Worm (Caenorhabditis elegans): ENCODE results near the gene aass-1.

Gene aass-1

DNA sequence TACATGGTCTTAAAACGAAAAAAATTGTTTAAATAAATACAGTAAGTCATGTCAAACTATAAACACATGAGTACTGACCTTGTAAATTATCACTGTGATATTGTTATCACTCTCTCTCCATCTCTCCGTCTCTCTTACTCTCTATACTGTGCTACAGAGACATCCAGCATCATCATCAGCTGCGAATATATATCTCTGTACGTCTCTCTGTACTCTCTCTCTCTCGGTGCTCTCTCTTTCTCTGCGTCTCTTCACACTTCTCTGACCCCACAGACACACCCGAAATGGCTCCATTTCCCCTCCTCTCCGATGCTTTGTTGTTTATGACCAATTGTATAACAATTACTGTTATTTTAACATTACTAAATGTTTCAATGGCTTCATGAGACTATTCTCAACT, 34.4 kb upstream of the aass-1 start (continued):
- TF ChIP-seq fos-1 (tag; optimal IDR thresholded peaks at IDR 0.05) (peak; percentile 56), egl-27 (tag; optimal IDR thresholded peaks at IDR 0.05) (peak; percentile 21), ZK546.5 (tag; optimal IDR thresholded peaks at IDR 0.05) (no peak)

DNA sequence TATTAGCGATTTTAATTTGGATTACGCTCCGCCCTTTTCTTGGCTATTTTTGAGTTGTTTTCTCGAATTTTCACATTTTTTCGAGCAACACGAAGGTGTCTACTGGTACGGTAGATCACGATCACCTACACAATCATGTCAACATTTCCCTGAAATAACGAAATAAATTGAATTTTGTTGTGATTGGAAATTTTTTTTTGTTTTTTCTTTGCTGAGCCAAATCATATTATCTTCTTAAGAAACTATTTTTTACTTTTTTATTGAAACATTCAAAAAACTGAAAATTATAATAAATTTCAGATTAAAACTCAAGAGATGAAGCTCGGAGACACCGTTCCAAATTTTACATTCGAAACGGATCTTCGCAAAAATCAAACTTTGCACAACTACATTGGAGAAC, 26.7 kb upstream of the aass-1 start, which contains the start of gene prdx-6:
TSS of gene prdx-6 (plus strand) at position 301 of the 400 bp plus-strand sequence.
- TF ChIP-seq nhr-77 (tag; optimal IDR thresholded peaks at IDR 0.05) (no peak), nhr-11 (tag; optimal IDR thresholded peaks at IDR 0.05) (no peak), sma-3 (GFP tag; optimal IDR thresholded peaks at IDR 0.05) (no peak), ZK546.5 (tag; optimal IDR thresholded peaks at IDR 0.05) (no peak), nhr-129 (tag; optimal IDR thresholded peaks at IDR 0.05) (no peak), ztf-4 (tag; optimal IDR thresholded peaks at IDR 0.05) (no peak), aly-2 (tag; optimal IDR thresholded peaks at IDR 0.05) (no peak), alr-1 (tag; optimal IDR thresholded peaks at IDR 0.05) (no peak), lsy-2 (tag; optimal IDR thresholded peaks at IDR 0.05) (no peak), unc-39 (tag; optimal IDR thresholded peaks at IDR 0.05) (no peak), lin-11 (tag; optimal IDR thresholded peaks at IDR 0.05) (no peak), nhr-10 (tag; optimal IDR thresholded peaks at IDR 0.05) (no peak)

DNA sequence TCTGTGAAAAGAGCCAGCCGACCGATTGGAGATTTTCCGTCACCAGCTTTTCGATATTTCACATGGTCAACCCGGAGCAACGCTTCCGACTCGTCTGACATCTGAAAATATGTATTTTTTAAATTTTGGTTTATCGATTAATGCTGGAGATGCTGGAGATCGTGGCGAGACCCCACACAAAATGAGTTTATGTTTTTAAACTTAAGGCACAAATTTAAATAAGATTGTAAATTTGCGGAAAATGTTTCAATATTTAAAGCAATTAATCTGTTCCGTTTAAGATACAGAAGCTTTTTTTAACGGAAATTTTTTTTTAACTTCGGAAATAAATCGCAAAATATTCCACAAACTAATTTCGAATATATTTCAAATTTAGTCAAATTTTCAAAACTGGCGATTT, 13.3 kb upstream of the aass-1 start, which contains the start of gene gtf-2H1:
TSS of gene gtf-2H1 (minus strand) at position 101 of the 400 bp plus-strand sequence.
- TF ChIP-seq dmd-4 (tag; optimal IDR thresholded peaks at IDR 0.05) (no peak), ama-1 (optimal IDR thresholded peaks at IDR 0.05) (no peak), C34F6.9 (tag; optimal IDR thresholded peaks at IDR 0.05) (no peak), nhr-12 (tag; optimal IDR thresholded peaks at IDR 0.05) (no peak), ztf-4 (tag; optimal IDR thresholded peaks at IDR 0.05) (no peak), gmeb-1 (tag; optimal IDR thresholded peaks at IDR 0.05) (no peak), nhr-23 (tag; optimal IDR thresholded peaks at IDR 0.05) (no peak), lin-13 (GFP tag; optimal IDR thresholded peaks at IDR 0.05) (no peak), sma-9 (GFP tag; optimal IDR thresholded peaks at IDR 0.05) (no peak), sma-9 (tag; optimal IDR thresholded peaks at IDR 0.05) (no peak), aly-2 (tag; optimal IDR thresholded peaks at IDR 0.05) (no peak), mdl-1 (tag; optimal IDR thresholded peaks at IDR 0.05) (no peak), fos-1 (tag; optimal IDR thresholded peaks at IDR 0.05) (no peak), nhr-25 (tag; optimal IDR thresholded peaks at IDR 0.05) (no peak), zag-1 (tag; optimal IDR thresholded peaks at IDR 0.05) (no peak), ZK546.5 (tag; optimal IDR thresholded peaks at IDR 0.05) (no peak), unc-39 (tag; optimal IDR thresholded peaks at IDR 0.05) (no peak), Y55F3AM.14 (GFP tag; optimal IDR thresholded peaks at IDR 0.05) (no peak), F13H6.1 (tag; optimal IDR thresholded peaks at IDR 0.05) (no peak), nhr-10 (tag; optimal IDR thresholded peaks at IDR 0.05) (no peak)

DNA sequence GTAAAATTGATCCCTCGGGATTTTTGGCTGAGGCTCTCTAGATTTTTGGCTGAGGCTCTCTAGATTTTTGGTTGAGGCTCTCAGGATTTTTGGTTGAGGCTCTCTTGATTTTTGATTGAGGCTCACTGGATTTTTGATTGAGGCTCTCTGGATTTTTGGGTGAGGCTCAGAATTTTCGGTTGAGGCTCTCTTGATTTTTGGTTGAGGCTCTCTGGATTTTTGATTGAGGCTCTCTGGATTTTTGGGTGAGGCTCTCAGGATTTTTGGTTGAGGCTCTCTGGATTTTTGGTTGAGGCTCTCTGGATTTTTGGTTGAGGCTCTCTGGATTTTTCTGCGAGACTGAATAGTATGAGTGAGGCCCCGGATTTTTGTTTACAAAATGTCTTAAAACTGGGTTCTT, 8.8 kb upstream of the aass-1 start:
- TF ChIP-seq ama-1 (optimal IDR thresholded peaks at IDR 0.05) (no peak), sma-3 (GFP tag; optimal IDR thresholded peaks at IDR 0.05) (no peak), nhr-129 (tag; optimal IDR thresholded peaks at IDR 0.05) (no peak), sem-4 (tag; optimal IDR thresholded peaks at IDR 0.05) (no peak), ztf-4 (tag; optimal IDR thresholded peaks at IDR 0.05) (no peak), ztf-11 (tag; optimal IDR thresholded peaks at IDR 0.05) (no peak), ztf-1 (GFP tag; conservative IDR thresholded peaks at IDR 0.05) (no peak), blmp-1 (tag; optimal IDR thresholded peaks at IDR 0.05; ENCODE audit: insufficient read depth) (no peak)

DNA sequence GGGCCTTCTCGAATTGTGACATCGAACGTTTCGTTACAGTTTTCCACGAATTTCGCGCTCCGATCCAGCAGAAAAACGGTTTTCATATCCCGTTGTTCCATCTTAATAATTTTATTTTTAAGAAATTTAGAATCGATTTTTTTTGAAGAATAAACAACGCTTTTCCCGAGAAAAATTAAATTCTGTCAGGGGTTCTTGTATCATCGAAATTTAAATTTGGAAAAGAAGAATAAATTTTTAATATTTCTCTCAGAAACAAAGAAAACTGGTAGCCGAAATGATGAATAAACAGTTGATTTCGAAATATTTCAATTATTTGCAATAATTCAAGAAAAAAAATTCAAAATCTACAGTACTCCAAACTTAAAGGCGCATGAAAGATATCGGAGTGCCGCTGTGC, 7.6 kb upstream of the aass-1 start, which contains the start of gene ints-13:
TSS of gene ints-13 (minus strand) at position 101 of the 400 bp plus-strand sequence.
- no peak for TF ChIP-seq ama-1 (optimal IDR thresholded peaks at IDR 0.05)
- no peak for TF ChIP-seq sma-9 (GFP tag; optimal IDR thresholded peaks at IDR 0.05)
- TF ChIP-seq sma-9 (tag; optimal IDR thresholded peaks at IDR 0.05), result no peak
- no peak for TF ChIP-seq nhr-10 (tag; optimal IDR thresholded peaks at IDR 0.05)
- no peak for TF ChIP-seq nhr-25 (tag; optimal IDR thresholded peaks at IDR 0.05)
- no peak for TF ChIP-seq lin-13 (GFP tag; optimal IDR thresholded peaks at IDR 0.05)
- TF ChIP-seq lsy-2 (tag; optimal IDR thresholded peaks at IDR 0.05), result no peak
- no peak for TF ChIP-seq unc-55 (GFP tag; optimal IDR thresholded peaks at IDR 0.05)
- no peak for TF ChIP-seq sem-4 (tag; optimal IDR thresholded peaks at IDR 0.05)
- no peak for TF ChIP-seq nhr-77 (tag; optimal IDR thresholded peaks at IDR 0.05)
- no peak for TF ChIP-seq ztf-1 (GFP tag; conservative IDR thresholded peaks at IDR 0.05)
- no peak for TF ChIP-seq fos-1 (tag; optimal IDR thresholded peaks at IDR 0.05)
- TF ChIP-seq nhr-237 (tag; optimal IDR thresholded peaks at IDR 0.05), result no peak
- no peak for TF ChIP-seq lin-39 (tag; optimal IDR thresholded peaks at IDR 0.05)
- TF ChIP-seq elt-1 (tag; optimal IDR thresholded peaks at IDR 0.05), result no peak
- no peak for TF ChIP-seq ztf-11 (tag; optimal IDR thresholded peaks at IDR 0.05)

All from whole organism, L2 larva.